Fruit fly (Drosophila melanogaster) whole organism, embryonic: Measurements from ENCODE around the gene Ktch.
A peak's percentile ranks its signal among the peaks of the same experiment; 100 is the strongest.

Source experiments
- Aef1 ChIP-seq: fragments of 200-800 bp; sonication (Bioruptor generic); IDR thresholded peaks from 3 replicates; pipeline ENCODE4 v1.3.6; 2022; ENCODE audit warnings: missing biosample characterization, missing genetic modification characterization
- Antp ChIP-seq: fragments of 200-800 bp; sonication (Bioruptor generic); optimal IDR thresholded peaks from 3 replicates; lab custom pipeline; 2016; ENCODE audit warnings: missing biosample characterization, missing genetic modification characterization
- Bdp1 ChIP-seq: fragments of 200-800 bp; sonication (Bioruptor generic); optimal IDR thresholded peaks from 3 replicates; lab custom pipeline; 2016; ENCODE audit warnings: missing biosample characterization, missing genetic modification characterization
- Blimp-1 ChIP-seq: fragments of 200-800 bp; sonication (Bioruptor generic); optimal IDR thresholded peaks from 3 replicates; lab custom pipeline; 2018; ENCODE audit warnings: missing biosample characterization, missing genetic modification characterization, mild to moderate bottlenecking, moderate library complexity, missing genetic modification reagents
- BtbVII ChIP-seq: fragments of 200-800 bp; sonication (Bioruptor generic); optimal IDR thresholded peaks from 3 replicates; lab custom pipeline; 2017; ENCODE audit warnings: missing biosample characterization, mild to moderate bottlenecking, missing genetic modification characterization
- CG10147 ChIP-seq: fragments of 200-800 bp; sonication (Bioruptor generic); optimal IDR thresholded peaks from 2 replicates; lab custom pipeline; 2019; ENCODE audit warnings: missing biosample characterization, mild to moderate bottlenecking, missing genetic modification characterization, moderate library complexity
- CG10321 ChIP-seq: fragments of 200-800 bp; sonication (Bioruptor generic); IDR thresholded peaks from 2 replicates; pipeline ENCODE4 v1.3.6; 2022; ENCODE audit warnings: missing biosample characterization, missing genetic modification characterization
- CG10431 ChIP-seq: fragments of 200-800 bp; sonication (Bioruptor generic); optimal IDR thresholded peaks from 3 replicates; lab custom pipeline; 2018; ENCODE audit warnings: missing biosample characterization, mild to moderate bottlenecking, missing genetic modification characterization
- CG10654 ChIP-seq: fragments of 200-800 bp; sonication (Bioruptor generic); optimal IDR thresholded peaks from 2 replicates; lab custom pipeline; 2016; ENCODE audit warnings: missing biosample characterization, missing genetic modification characterization
- CG10959 ChIP-seq: fragments of 200-800 bp; sonication (Bioruptor generic); IDR thresholded peaks from 2 replicates; pipeline ENCODE4 v1.3.6; 2022; ENCODE audit warnings: missing biosample characterization, missing genetic modification characterization
- CG11696 ChIP-seq: fragments of 200-800 bp; sonication (Bioruptor generic); IDR thresholded peaks from 2 replicates; pipeline ENCODE4 v1.3.6; 2022; ENCODE audit warnings: missing biosample characterization, missing genetic modification characterization
- CG1233 ChIP-seq: fragments of 200-800 bp; sonication (Bioruptor generic); optimal IDR thresholded peaks from 4 replicates; lab custom pipeline; 2018; ENCODE audit warnings: missing biosample characterization, mild to moderate bottlenecking, missing genetic modification characterization
- CG15479 ChIP-seq: fragments of 200-800 bp; sonication (Bioruptor generic); optimal IDR thresholded peaks from 3 replicates; lab custom pipeline; 2019; ENCODE audit warnings: missing biosample characterization, mild to moderate bottlenecking, missing genetic modification characterization, moderate library complexity
- CG15514 ChIP-seq: fragments of 200-800 bp; sonication (Bioruptor generic); optimal IDR thresholded peaks from 3 replicates; lab custom pipeline; 2017; ENCODE audit warnings: missing biosample characterization, missing genetic modification characterization, mild to moderate bottlenecking, moderate library complexity, missing genetic modification reagents
- CG18476 ChIP-seq: fragments of 200-800 bp; sonication (Bioruptor generic); optimal IDR thresholded peaks from 2 replicates; lab custom pipeline; 2016; ENCODE audit warnings: missing biosample characterization, mild to moderate bottlenecking, missing genetic modification characterization
- CG18599 ChIP-seq: fragments of 200-800 bp; sonication (Bioruptor generic); optimal IDR thresholded peaks from 3 replicates; lab custom pipeline; 2017; ENCODE audit warnings: missing biosample characterization, missing genetic modification characterization, mild to moderate bottlenecking, moderate library complexity, missing genetic modification reagents
- CG2678 ChIP-seq: fragments of 200-800 bp; sonication (Bioruptor generic); optimal IDR thresholded peaks from 3 replicates; lab custom pipeline; 2019; ENCODE audit warnings: missing biosample characterization, mild to moderate bottlenecking, missing genetic modification characterization, moderate library complexity
- CG31224 ChIP-seq: fragments of 200-800 bp; sonication (Bioruptor generic); IDR thresholded peaks from 2 replicates; pipeline ENCODE4 v1.3.6; 2022; ENCODE audit warnings: missing biosample characterization, missing genetic modification characterization
- CG3163 ChIP-seq: fragments of 200-800 bp; sonication (Bioruptor generic); optimal IDR thresholded peaks from 3 replicates; lab custom pipeline; 2016; ENCODE audit warnings: missing biosample characterization, missing genetic modification characterization
- CG32772 ChIP-seq: fragments of 200-800 bp; sonication (Bioruptor generic); IDR thresholded peaks from 2 replicates; pipeline ENCODE4 v1.3.6; 2022; ENCODE audit warnings: missing biosample characterization, missing genetic modification characterization
- CG3726 ChIP-seq: fragments of 200-800 bp; sonication (Bioruptor generic); IDR thresholded peaks from 3 replicates; pipeline ENCODE4, ENCODE4 v1.3.6; 2022; ENCODE audit warnings: missing biosample characterization, missing genetic modification characterization
- CG4617 ChIP-seq: fragments of 200-800 bp; sonication (Bioruptor generic); optimal IDR thresholded peaks from 3 replicates; lab custom pipeline; 2016; ENCODE audit warnings: missing biosample characterization, missing genetic modification characterization, borderline replicate concordance
- CG6175 ChIP-seq: fragments of 200-800 bp; sonication (Bioruptor generic); IDR thresholded peaks from 3 replicates; pipeline ENCODE4 v1.3.6; 2022; ENCODE audit warnings: missing biosample characterization, missing genetic modification characterization
- CG7745 ChIP-seq: fragments of 200-800 bp; sonication (Bioruptor generic); optimal IDR thresholded peaks from 2 replicates; lab custom pipeline; 2018; ENCODE audit warnings: missing biosample characterization, mild to moderate bottlenecking, missing genetic modification characterization, moderate library complexity
- CG7928 ChIP-seq: fragments of 200-800 bp; sonication (Bioruptor generic); optimal IDR thresholded peaks from 2 replicates; lab custom pipeline; 2017; ENCODE audit warnings: missing biosample characterization, mild to moderate bottlenecking, missing genetic modification characterization
- CG9876 ChIP-seq: fragments of 200-800 bp; sonication (Bioruptor generic); optimal IDR thresholded peaks from 2 replicates; lab custom pipeline; 2016; ENCODE audit warnings: missing biosample characterization, missing genetic modification characterization
- CrebB ChIP-seq: fragments of 200-800 bp; sonication (Bioruptor generic); optimal IDR thresholded peaks from 3 replicates; lab custom pipeline; 2018; ENCODE audit warnings: missing biosample characterization, mild to moderate bottlenecking, missing genetic modification characterization
- Dip3 ChIP-seq: fragments of 200-800 bp; sonication (Bioruptor generic); optimal IDR thresholded peaks from 3 replicates; lab custom pipeline; 2016; ENCODE audit warnings: missing biosample characterization, missing genetic modification characterization
- Eip74EF ChIP-seq, 2 experiments: fragments of 200-800 bp in 1 of 2; fragments of >200 bp in 1 of 2; sonication (Bioruptor generic) in 1 of 2; optimal IDR thresholded peaks; 2 replicates each; lab custom pipeline; 2017 to 2019; ENCODE audit warnings: missing biosample characterization in 2 of 2, missing genetic modification characterization in 2 of 2, mild to moderate bottlenecking in 1 of 2, moderate library complexity in 1 of 2
- HmgZ ChIP-seq: fragments of 200-800 bp; sonication (Bioruptor generic); optimal IDR thresholded peaks from 2 replicates; lab custom pipeline; 2018; ENCODE audit warnings: missing biosample characterization, mild to moderate bottlenecking, missing genetic modification characterization
- Lhr ChIP-seq: fragments of 200-800 bp; sonication (Bioruptor generic); optimal IDR thresholded peaks from 3 replicates; lab custom pipeline; 2017; ENCODE audit warnings: mild to moderate bottlenecking, missing biosample characterization, missing genetic modification reagents, missing genetic modification characterization
- Meics ChIP-seq: fragments of 200-800 bp; sonication (Bioruptor generic); optimal IDR thresholded peaks from 2 replicates; lab custom pipeline; 2017; ENCODE audit warnings: missing biosample characterization, mild to moderate bottlenecking, missing genetic modification characterization
- NFAT ChIP-seq: fragments of 200-800 bp; sonication (Bioruptor generic); IDR thresholded peaks from 2 replicates; pipeline ENCODE4 v1.3.6; 2022; ENCODE audit warnings: missing biosample characterization, missing genetic modification characterization
- NfI ChIP-seq: fragments of 200-800 bp; sonication (Bioruptor generic); optimal IDR thresholded peaks from 3 replicates; lab custom pipeline; 2018; ENCODE audit warnings: missing biosample characterization, mild to moderate bottlenecking, missing genetic modification characterization, moderate library complexity
- Scr ChIP-seq: fragments of 200-800 bp; sonication (Bioruptor generic); IDR thresholded peaks from 2 replicates; pipeline ENCODE4 v1.3.6; 2022; ENCODE audit warnings: missing biosample characterization, missing genetic modification characterization; ENCODE audit not compliant: partially characterized antibody
- Sox102F ChIP-seq: fragments of 200-800 bp; sonication (Bioruptor generic); optimal IDR thresholded peaks from 2 replicates; lab custom pipeline; 2018; ENCODE audit warnings: missing biosample characterization, mild to moderate bottlenecking, missing genetic modification characterization, moderate library complexity
- Tbp ChIP-seq: fragments of >200 bp; optimal IDR thresholded peaks from 2 replicates; lab custom pipeline; 2018; ENCODE audit warnings: missing biosample characterization, missing genetic modification characterization
- aop ChIP-seq: fragments of 200-800 bp; sonication (Bioruptor generic); IDR thresholded peaks from 2 replicates; pipeline ENCODE4 v1.3.6; 2022; ENCODE audit warnings: missing biosample characterization, missing genetic modification characterization
- br ChIP-seq: fragments of >200 bp; optimal IDR thresholded peaks from 2 replicates; lab custom pipeline; 2017
- ci ChIP-seq: fragments of 200-800 bp; sonication (Bioruptor generic); IDR thresholded peaks from 3 replicates; pipeline ENCODE4 v1.3.6; 2022; ENCODE audit warnings: missing biosample characterization, missing genetic modification characterization
- crp ChIP-seq, 2 experiments: fragments of 200-800 bp; sonication (Bioruptor generic); optimal IDR thresholded peaks; 2 replicates in 1 of 2; 3 replicates in 1 of 2; lab custom pipeline; 2017; ENCODE audit warnings: missing biosample characterization in 2 of 2, missing genetic modification characterization in 2 of 2, mild to moderate bottlenecking in 1 of 2, moderate library complexity in 1 of 2
- disco-r ChIP-seq: fragments of 200-800 bp; sonication (Bioruptor generic); optimal IDR thresholded peaks from 2 replicates; lab custom pipeline; 2016; ENCODE audit warnings: missing biosample characterization, missing genetic modification characterization
- grau ChIP-seq: fragments of 200-800 bp; optimal IDR thresholded peaks from 3 replicates; lab custom pipeline; 2019; ENCODE audit warnings: missing biosample characterization, mild to moderate bottlenecking, missing genetic modification characterization, moderate library complexity
- jumu ChIP-seq: fragments of 200-800 bp; sonication (Bioruptor generic); optimal IDR thresholded peaks from 3 replicates; lab custom pipeline; 2016; ENCODE audit warnings: missing biosample characterization, missing genetic modification characterization
- lbe ChIP-seq: fragments of 200-800 bp; sonication (Bioruptor generic); optimal IDR thresholded peaks from 2 replicates; lab custom pipeline; 2016; ENCODE audit warnings: missing biosample characterization, mild to moderate bottlenecking, missing genetic modification characterization
- mirr ChIP-seq: fragments of 200-800 bp; sonication (Bioruptor generic); optimal IDR thresholded peaks from 3 replicates; lab custom pipeline; 2018; ENCODE audit warnings: missing biosample characterization, mild to moderate bottlenecking, missing genetic modification characterization
- pho ChIP-seq: fragments of 200-800 bp; sonication (Bioruptor generic); optimal IDR thresholded peaks from 2 replicates; lab custom pipeline; 2016; ENCODE audit warnings: missing biosample characterization, missing genetic modification characterization
- phol ChIP-seq: fragments of 200-800 bp; sonication (Bioruptor generic); optimal IDR thresholded peaks from 3 replicates; lab custom pipeline; 2018; ENCODE audit warnings: missing biosample characterization, mild to moderate bottlenecking, missing genetic modification characterization, moderate library complexity
- psq ChIP-seq: fragments of 200-800 bp; sonication (Bioruptor generic); optimal IDR thresholded peaks from 2 replicates; lab custom pipeline; 2017; ENCODE audit warnings: missing biosample characterization, missing genetic modification characterization
- sens ChIP-seq: fragments of 200-800 bp; sonication (Bioruptor generic); peaks from one replicate; lab custom pipeline; 2016; ENCODE audit warnings: missing biosample characterization, missing genetic modification characterization
- sr ChIP-seq: fragments of 200-800 bp; sonication (Bioruptor generic); IDR thresholded peaks from 3 replicates; pipeline ENCODE4 v1.3.6; 2022; ENCODE audit warnings: missing biosample characterization, missing genetic modification characterization
- wek ChIP-seq: fragments of 200-800 bp; sonication (Bioruptor generic); optimal IDR thresholded peaks from 3 replicates; lab custom pipeline; 2018; ENCODE audit warnings: missing biosample characterization, mild to moderate bottlenecking, missing genetic modification characterization, moderate library complexity

The Ktch gene

dm6 chr3R:31168968-31169367 lies 38.5 kb upstream of the Ktch start, which contains the start of gene stops (continued):
- TF ChIP-seq CG9876 (GFP tag; lab: Kevin White, UChicago), result peak; percentile 5
- TF ChIP-seq Sox102F (GFP tag; lab: Kevin White, UChicago), result peak; percentile 15
- no peak for TF ChIP-seq CG10321
- peak; percentile 43 for TF ChIP-seq CG18476
- TF ChIP-seq NfI, result peak; percentile 10
- TF ChIP-seq Blimp-1, result no peak
- no peak for TF ChIP-seq Eip74EF (GFP tag; optimal IDR thresholded peaks at IDR 0.05; lab: Kevin White, UChicago)
- TF ChIP-seq sens (GFP tag; lab: Kevin White, UChicago), result peak; percentile 90
- no peak for TF ChIP-seq CG7745 (tag; lab: Kevin White, UChicago)
- TF ChIP-seq sr (GFP tag; lab: Robert Waterston, UW), result no peak
- no peak for TF ChIP-seq phol (tag; lab: Kevin White, UChicago)
- peak; percentile 67 for TF ChIP-seq CG2678 (tag; lab: Kevin White, UChicago)
- TF ChIP-seq NFAT, result no peak
- peak; percentile 5 for TF ChIP-seq CG18599
- no peak for TF ChIP-seq disco-r
- TF ChIP-seq wek (GFP tag; lab: Kevin White, UChicago), result peak; percentile 72
- peak; percentile 26 for TF ChIP-seq CG3163 (GFP tag; lab: Kevin White, UChicago)
- TF ChIP-seq CG10147, result no peak
- no peak for TF ChIP-seq HmgZ
- TF ChIP-seq BtbVII, result no peak
- TF ChIP-seq CG15479 (GFP tag; lab: Kevin White, UChicago), result no peak
- TF ChIP-seq Scr (GFP tag; lab: Robert Waterston, UW), result no peak
- TF ChIP-seq Tbp (GFP tag; lab: Kevin White, UChicago), result no peak
- no peak for TF ChIP-seq CG3726 (GFP tag; lab: Robert Waterston, UW)
- peak; percentile 18 for TF ChIP-seq pho
- TF ChIP-seq CG7928 (GFP tag; lab: Kevin White, UChicago), result no peak
- no peak for TF ChIP-seq CG6175 (GFP tag; lab: Robert Waterston, UW)
- peak in 1 of 2 experiments; percentile 61 for TF ChIP-seq crp (GFP tag; optimal IDR thresholded peaks at IDR 0.05; lab: Kevin White, UChicago)
- no peak for TF ChIP-seq Lhr (GFP tag; lab: Kevin White, UChicago)
- no peak for TF ChIP-seq CG10431
- TF ChIP-seq ci, result peak; percentile 76
- TF ChIP-seq psq (GFP tag; lab: Kevin White, UChicago), result no peak
- TF ChIP-seq mirr (GFP tag; lab: Kevin White, UChicago), result no peak
- no peak for TF ChIP-seq lbe (GFP tag; lab: Kevin White, UChicago)
- TF ChIP-seq CG31224, result no peak
- peak; percentile 24 for TF ChIP-seq Dip3
- TF ChIP-seq jumu (GFP tag; lab: Kevin White, UChicago), result no peak
- no peak for TF ChIP-seq Aef1
- no peak for TF ChIP-seq CG11696
- peak; percentile 5 for TF ChIP-seq Antp (GFP tag; lab: Kevin White, UChicago)
- peak; percentile 65 for TF ChIP-seq Meics (GFP tag; lab: Kevin White, UChicago)
- TF ChIP-seq br (lab: Kevin White, UChicago), result no peak
- no peak for TF ChIP-seq CG32772 (GFP tag; lab: Robert Waterston, UW)
- TF ChIP-seq grau (tag; lab: Kevin White, UChicago), result no peak
- peak; percentile 87 for TF ChIP-seq CG1233 (GFP tag; lab: Kevin White, UChicago)
- TF ChIP-seq CG4617 (GFP tag; lab: Kevin White, UChicago), result no peak
- peak; percentile 17 for TF ChIP-seq Bdp1
- TF ChIP-seq CrebB (tag; lab: Kevin White, UChicago), result no peak
- TF ChIP-seq CG10654 (GFP tag; lab: Kevin White, UChicago), result peak; percentile 55
- peak; percentile 22 for TF ChIP-seq CG15514 (GFP tag; lab: Kevin White, UChicago)
- no peak for TF ChIP-seq CG10959 (GFP tag; lab: Robert Waterston, UW)
- no peak for TF ChIP-seq aop (GFP tag; lab: Robert Waterston, UW)
